Worm (Caenorhabditis elegans) whole organism, L4 larva: Measurements from ENCODE around the gene srw-42.

ENCODE experiments used
- F26F4.8 ChIP-seq: fragments of 200-800 bp; sonication (Bioruptor generic); conservative IDR thresholded peaks from 2 replicates; pipeline ENCODE4 v1.3.6; 2022; ENCODE audit warnings: missing genetic modification characterization, missing compliant biosample characterization
- R02D3.7 ChIP-seq: fragments of 150-350 bp; sonication (generic microtip); optimal IDR thresholded peaks from 3 replicates; lab custom pipeline; 2014; ENCODE audit warnings: missing biosample characterization, missing genetic modification characterization
- T26A8.4 ChIP-seq: fragments of 200-800 bp; sonication (Bioruptor generic); IDR thresholded peaks from 2 replicates; pipeline ENCODE4 v1.3.6; 2022; ENCODE audit warnings: missing genetic modification characterization, missing compliant biosample characterization
- Y48G9A.11 ChIP-seq: fragments of 200-800 bp; sonication (Bioruptor generic); IDR thresholded peaks from 2 replicates; pipeline ENCODE4 v1.3.6; 2022; ENCODE audit warnings: missing genetic modification reagents, missing genetic modification characterization, missing compliant biosample characterization
- Y5F2A.4 ChIP-seq: fragments of 200-800 bp; sonication (Bioruptor generic); optimal IDR thresholded peaks from 2 replicates; lab custom pipeline; 2018; ENCODE audit warnings: mild to moderate bottlenecking, missing genetic modification characterization, missing compliant biosample characterization
- ZK337.2 ChIP-seq: fragments of 200-800 bp; sonication (Bioruptor generic); IDR thresholded peaks from 2 replicates; pipeline ENCODE4 v1.3.6; 2022; ENCODE audit warnings: missing genetic modification reagents, missing genetic modification characterization, missing compliant biosample characterization
- aha-1 ChIP-seq: fragments of 150-350 bp; peaks from one replicate; lab custom pipeline; 2014; ENCODE audit warnings: missing biosample characterization, missing genetic modification characterization
- ama-1 ChIP-seq: fragments of 150-350 bp; optimal IDR thresholded peaks from 2 replicates; lab custom pipeline; 2014; ENCODE audit warnings: inconsistent platforms, mixed read lengths
- arid-1 ChIP-seq: fragments of 200-800 bp; sonication (Bioruptor generic); conservative IDR thresholded peaks from 2 replicates; pipeline ENCODE4 v1.3.6; 2022; ENCODE audit warnings: missing genetic modification reagents, missing genetic modification characterization, missing compliant biosample characterization
- ces-1 ChIP-seq: fragments of 150-350 bp; sonication (generic microtip); optimal IDR thresholded peaks from 4 replicates; lab custom pipeline; 2014; ENCODE audit warnings: missing biosample characterization, missing genetic modification reagents, missing genetic modification characterization
- daf-19 ChIP-seq: fragments of 200-800 bp; sonication (Bioruptor generic); conservative IDR thresholded peaks from 2 replicates; pipeline ENCODE4 v1.3.6; 2022; ENCODE audit warnings: missing genetic modification characterization, missing compliant biosample characterization
- dmd-6 ChIP-seq: fragments of 200-800 bp; sonication (Bioruptor generic); IDR thresholded peaks from 2 replicates; pipeline ENCODE4 v1.3.6; 2022; ENCODE audit warnings: missing genetic modification reagents, missing genetic modification characterization, missing compliant biosample characterization
- dpl-1 ChIP-seq: fragments of 150-350 bp; optimal IDR thresholded peaks from 2 replicates; lab custom pipeline; 2014; ENCODE audit warnings: missing biosample characterization, missing genetic modification reagents, missing genetic modification characterization
- dve-1 ChIP-seq: sonication (generic microtip); optimal IDR thresholded peaks from 2 replicates; lab custom pipeline; 2017; ENCODE audit warnings: antibody characterized with exemption, mild to moderate bottlenecking, missing genetic modification characterization, missing compliant biosample characterization; ENCODE audit not compliant: insufficient read depth
- fkh-10 ChIP-seq: fragments of 150-350 bp; optimal IDR thresholded peaks from 2 replicates; lab custom pipeline; 2014; ENCODE audit warnings: missing biosample characterization, missing genetic modification reagents, missing genetic modification characterization
- hif-1 ChIP-seq, 2 experiments: sonication (generic microtip); optimal IDR thresholded peaks; 2 replicates each; lab custom pipeline; 2016 to 2017; ENCODE audit warnings: missing compliant biosample characterization in 2 of 2, missing genetic modification characterization in 2 of 2, missing genetic modification reagents in 2 of 2, missing genotype in 2 of 2, mild to moderate bottlenecking in 1 of 2
- hmg-1.1 ChIP-seq: fragments of 200-800 bp; sonication (Bioruptor generic); IDR thresholded peaks from 2 replicates; pipeline ENCODE4 v1.3.6; 2022; ENCODE audit warnings: missing genetic modification reagents, missing genetic modification characterization, missing compliant biosample characterization
- jun-1 ChIP-seq: fragments of 150-350 bp; optimal IDR thresholded peaks from 2 replicates; lab custom pipeline; 2014; ENCODE audit warnings: missing biosample characterization, missing genetic modification reagents, missing genetic modification characterization
- lin-15B ChIP-seq: fragments of 150-350 bp; sonication (generic microtip); optimal IDR thresholded peaks from 3 replicates; lab custom pipeline; 2014; ENCODE audit warnings: missing biosample characterization, missing genetic modification characterization
- lin-29 ChIP-seq: fragments of 200-800 bp; sonication (Bioruptor generic); IDR thresholded peaks from 2 replicates; pipeline ENCODE4 v1.3.6; 2022; ENCODE audit warnings: missing genetic modification reagents, missing genetic modification characterization, missing compliant biosample characterization
- lin-38 ChIP-seq: fragments of 200-800 bp; sonication (Bioruptor generic); IDR thresholded peaks from 2 replicates; pipeline ENCODE4 v1.3.6; 2022; ENCODE audit warnings: missing genetic modification reagents, missing genetic modification characterization, missing compliant biosample characterization
- lir-3 ChIP-seq: sonication (generic microtip); optimal IDR thresholded peaks from 2 replicates; lab custom pipeline; 2016; ENCODE audit warnings: mild to moderate bottlenecking, missing genetic modification characterization, missing compliant biosample characterization
- lsy-2 ChIP-seq, 2 experiments: fragments of 150-350 bp in 1 of 2; sonication (generic microtip) in 1 of 2; optimal IDR thresholded peaks; 2 replicates each; lab custom pipeline; 2014 to 2017; ENCODE audit warnings: missing biosample characterization in 2 of 2, missing genetic modification characterization in 2 of 2
- madf-9 ChIP-seq: fragments of 200-800 bp; sonication (Bioruptor generic); conservative IDR thresholded peaks from 2 replicates; pipeline ENCODE4 v1.3.6; 2022; ENCODE audit warnings: missing genetic modification reagents, missing genetic modification characterization, missing compliant biosample characterization
- nhr-111 ChIP-seq: fragments of 200-800 bp; sonication (Bioruptor generic); optimal IDR thresholded peaks from 2 replicates; lab custom pipeline; 2018; ENCODE audit warnings: mild to moderate bottlenecking, missing genetic modification characterization, missing compliant biosample characterization
- nhr-28 ChIP-seq: fragments of 150-350 bp; optimal IDR thresholded peaks from 2 replicates; lab custom pipeline; 2014; ENCODE audit warnings: missing biosample characterization, missing genetic modification characterization
- nhr-41 ChIP-seq: fragments of 200-800 bp; sonication (Bioruptor generic); IDR thresholded peaks from 2 replicates; pipeline ENCODE4 v1.3.6; 2022; ENCODE audit warnings: missing genetic modification reagents, missing genetic modification characterization, missing compliant biosample characterization
- php-3 ChIP-seq: fragments of 200-800 bp; sonication (Bioruptor generic); IDR thresholded peaks from 2 replicates; pipeline ENCODE4 v1.3.6; 2022; ENCODE audit warnings: missing genetic modification reagents, missing genetic modification characterization, missing compliant biosample characterization
- sdz-12 ChIP-seq: fragments of 200-800 bp; sonication (Bioruptor generic); optimal IDR thresholded peaks from 2 replicates; lab custom pipeline; 2018; ENCODE audit warnings: mild to moderate bottlenecking, missing genetic modification characterization, missing compliant biosample characterization
- set-16 ChIP-seq: fragments of 200-800 bp; sonication (Bioruptor generic); IDR thresholded peaks from 2 replicates; pipeline ENCODE4 v1.3.6; 2022; ENCODE audit warnings: missing genetic modification reagents, missing genetic modification characterization, missing compliant biosample characterization
- snpc-4 ChIP-seq: fragments of 150-350 bp; optimal IDR thresholded peaks from 2 replicates; lab custom pipeline; 2014; ENCODE audit warnings: missing biosample characterization, missing genetic modification characterization
- tra-1 ChIP-seq: fragments of 200-800 bp; sonication (Bioruptor generic); IDR thresholded peaks from 2 replicates; pipeline ENCODE4 v1.3.6; 2022; ENCODE audit warnings: missing genetic modification reagents, missing genetic modification characterization, missing compliant biosample characterization
- unc-62 ChIP-seq, 3 experiments: fragments of 150-350 bp in 1 of 3; sonication (generic microtip); optimal IDR thresholded peaks in 2 of 3; peaks in 1 of 3; 1 replicate in 1 of 3; 2 replicates in 2 of 3; lab custom pipeline; 2014 to 2017; ENCODE audit warnings: missing biosample characterization in 3 of 3, missing genetic modification characterization in 3 of 3, missing genetic modification reagents in 3 of 3, missing genotype in 1 of 3
- zag-1 ChIP-seq: fragments of 150-350 bp; optimal IDR thresholded peaks from 2 replicates; lab custom pipeline; 2014; ENCODE audit warnings: missing biosample characterization, missing genetic modification characterization
- zfp-2 ChIP-seq: sonication (generic microtip); optimal IDR thresholded peaks from 2 replicates; lab custom pipeline; 2016; ENCODE audit warnings: mild to moderate bottlenecking, missing genetic modification characterization, missing compliant biosample characterization
- zfp-3 ChIP-seq: fragments of 200-800 bp; sonication (Bioruptor generic); conservative IDR thresholded peaks from 2 replicates; pipeline ENCODE4 v1.3.6; 2022; ENCODE audit warnings: missing genetic modification reagents, missing genetic modification characterization, missing compliant biosample characterization

srw-42 gene

ce11 chrV:16692988-16693387 is 644 bp downstream of the srw-42 start:
- TF ChIP-seq unc-62 (GFP tag; optimal IDR thresholded peaks at IDR 0.05 in 1 of 2; lab: Kevin White, UChicago) (no peak), unc-62 (tag; optimal IDR thresholded peaks at IDR 0.05; lab: Kevin White, UChicago) (no peak), ZK337.2 (no peak), nhr-111 (GFP tag; lab: Kevin White, UChicago) (no peak), set-16 (GFP tag; lab: Robert Waterston, UW) (peak; percentile 92), zfp-3 (no peak)

ce11 chrV:16687227-16687626 is 6.4 kb downstream of the srw-42 start, which contains the start of gene srz-102:
srz-102 (plus strand) TSS chrV:16687527.
- TF ChIP-seq Y5F2A.4 (GFP tag; lab: Kevin White, UChicago) (no peak), hif-1 (tag; optimal IDR thresholded peaks at IDR 0.05; lab: Kevin White, UChicago) (no peak), nhr-28 (no peak), snpc-4 (tag; lab: Kevin White, UChicago) (no peak), madf-9 (no peak), T26A8.4 (no peak), R02D3.7 (no peak), F26F4.8 (GFP tag; lab: Robert Waterston, UW) (no peak), set-16 (GFP tag; lab: Robert Waterston, UW) (no peak), arid-1 (GFP tag; lab: Robert Waterston, UW) (no peak), ama-1 (no peak), zag-1 (tag; lab: Kevin White, UChicago) (no peak), lir-3 (tag; lab: Kevin White, UChicago) (no peak), dmd-6 (GFP tag; lab: Robert Waterston, UW) (no peak)

- TF ChIP-seq php-3 (GFP tag; lab: Robert Waterston, UW) = no peak
Observed at ce11 chrV:16685725-16686124, 7.9 kb downstream of the srw-42 start, which contains the start of gene srw-43. srw-43 (plus strand) TSS chrV:16686025.

DNA sequence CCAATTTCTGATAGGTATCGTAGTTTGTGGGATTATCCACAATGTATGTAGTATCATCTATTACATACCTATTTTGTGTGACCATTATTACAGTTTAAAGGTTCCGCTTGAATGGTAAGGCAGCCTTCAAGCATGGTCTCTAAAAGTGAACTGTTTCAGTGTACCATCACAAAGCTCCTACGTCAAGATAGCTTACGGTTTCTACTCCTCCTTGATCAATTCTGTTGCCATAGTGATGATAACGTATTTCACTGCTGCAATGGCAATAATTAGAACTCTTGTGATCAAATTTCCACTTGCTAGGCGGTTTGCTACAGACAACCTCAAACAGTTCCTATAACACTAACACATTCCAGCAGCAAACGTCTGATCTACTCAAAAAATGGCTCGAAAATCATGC is 10.3 kb downstream of the srw-42 start:
- TF ChIP-seq aha-1 (tag; lab: Kevin White, UChicago) = peak; percentile 91
- TF ChIP-seq lin-29 (GFP tag; lab: Robert Waterston, UW) = no peak
- TF ChIP-seq dmd-6 (GFP tag; lab: Robert Waterston, UW) = no peak

ce11 chrV:16682886-16683285 is 10.7 kb downstream of the srw-42 start, which contains the start of gene srw-36:
srw-36 (plus strand) TSS chrV:16683186.
- no peak for TF ChIP-seq tra-1 (GFP tag; lab: Robert Waterston, UW)
- no peak for TF ChIP-seq lin-38 (GFP tag; lab: Robert Waterston, UW)
- no peak for TF ChIP-seq arid-1 (GFP tag; lab: Robert Waterston, UW)
- TF ChIP-seq daf-19 (GFP tag; lab: Robert Waterston, UW) = no peak
- no peak for TF ChIP-seq dpl-1 (GFP tag; lab: Kevin White, UChicago)
- TF ChIP-seq lsy-2 (tag; optimal IDR thresholded peaks at IDR 0.05; lab: Kevin White, UChicago) = no peak
- TF ChIP-seq nhr-41 = no peak
- no peak for TF ChIP-seq hmg-1.1 (GFP tag; lab: Robert Waterston, UW)
- TF ChIP-seq ces-1 (GFP tag; lab: Kevin White, UChicago) = no peak
- TF ChIP-seq jun-1 (tag; lab: Kevin White, UChicago) = no peak
- TF ChIP-seq nhr-111 (GFP tag; lab: Kevin White, UChicago) = no peak
- no peak for TF ChIP-seq zfp-2
- TF ChIP-seq sdz-12 = no peak
- no peak for TF ChIP-seq nhr-28
- TF ChIP-seq fkh-10 (GFP tag; lab: Kevin White, UChicago) = no peak
- no peak for TF ChIP-seq lin-15B (tag; lab: Kevin White, UChicago)
- TF ChIP-seq Y48G9A.11 = no peak
- no peak for TF ChIP-seq dve-1 (tag; lab: Kevin White, UChicago)
